Worm (Caenorhabditis elegans): Measurements from ENCODE around the gene mtm-3.
"Not testable (repeated sequence)": the region's sequence is repeated elsewhere in the genome, so short reads cannot be mapped to it uniquely, and the experiment has no call there.

DNA sequence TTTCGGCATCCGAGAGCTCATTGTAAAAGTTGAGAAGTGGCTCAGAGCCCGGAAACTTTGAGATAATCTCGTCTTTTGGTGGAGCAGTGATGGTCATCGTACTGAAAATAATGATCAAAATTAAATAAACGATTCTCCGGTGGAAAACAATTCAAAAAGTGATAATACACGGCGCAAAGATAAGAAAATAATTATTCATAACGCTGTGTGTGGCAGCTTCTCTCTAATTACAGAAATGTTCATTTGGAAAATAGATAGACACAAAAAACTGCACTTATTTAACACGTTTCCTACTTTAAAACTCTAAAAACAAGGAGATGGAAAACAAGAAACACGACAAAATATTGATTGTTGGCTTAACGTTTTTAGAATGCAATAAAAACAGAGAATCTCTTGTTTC is 43.2 kb upstream of the mtm-3 start, which contains the start of gene C36A4.4:
- not testable (repeated sequence) for TF ChIP-seq him-1, W03F9.2 (tag; optimal IDR thresholded peaks at IDR 0.05)
